Fruit fly (Drosophila melanogaster): ENCODE measurements around the gene beta-PheRS.
A peak's percentile ranks its signal among the peaks of the same experiment; 100 is the strongest.

beta-PheRS gene

dm6 chr3R:24221334-24222302 is 30.9 kb downstream of the beta-PheRS start, which contains the start of gene twin (continued):
- TF ChIP-seq da (GFP tag; optimal IDR thresholded peaks at IDR 0.05) = peak; percentile 2
- peak; percentile 56; the same call in 2 of the 3 replicates for TF ChIP-seq CG34422 (GFP tag; IDR thresholded peaks at IDR 0.05)
- TF ChIP-seq Rfx (GFP tag; IDR thresholded peaks at IDR 0.05) = peak; percentile 82
- TF ChIP-seq Hey (tag; optimal IDR thresholded peaks at IDR 0.05) = no peak
- TF ChIP-seq zen (tag; optimal IDR thresholded peaks at IDR 0.05) = peak; percentile 65
- peak; percentile 22 for TF ChIP-seq dm (GFP tag; optimal IDR thresholded peaks at IDR 0.05)
- TF ChIP-seq Usf (GFP tag; optimal IDR thresholded peaks at IDR 0.05) = no peak
- peak; percentile 58 for TF ChIP-seq Camta (GFP tag; optimal IDR thresholded peaks at IDR 0.05)
- TF ChIP-seq psq (GFP tag; optimal IDR thresholded peaks at IDR 0.05) = peak; percentile 99
- TF ChIP-seq pfk (GFP tag; optimal IDR thresholded peaks at IDR 0.05) = no peak
- no peak for TF ChIP-seq hb (GFP tag; IDR thresholded peaks at IDR 0.05; ENCODE audit: partially characterized antibody)
- no peak for TF ChIP-seq tap (tag; optimal IDR thresholded peaks at IDR 0.05)
- TF ChIP-seq sima (GFP tag; optimal IDR thresholded peaks at IDR 0.05) = no peak
- no peak for TF ChIP-seq Mrtf (GFP tag; IDR thresholded peaks at IDR 0.05)
- TF ChIP-seq GATAe (GFP tag; conservative IDR thresholded peaks at IDR 0.05) = no peak
- TF ChIP-seq Doc3 (GFP tag; IDR thresholded peaks at IDR 0.05; ENCODE audit: partially characterized antibody) = peak; percentile 63
- TF ChIP-seq Sox100B (GFP tag; optimal IDR thresholded peaks at IDR 0.05) = no peak
- TF ChIP-seq CG2875 (GFP tag; optimal IDR thresholded peaks at IDR 0.05) = no peak
- peak; percentile 52 for TF ChIP-seq Ptx1 (GFP tag; IDR thresholded peaks at IDR 0.05)
- no peak for TF ChIP-seq tll (GFP tag; optimal IDR thresholded peaks at IDR 0.05)
- peak; percentile 100 for TF ChIP-seq CG10431 (GFP tag; optimal IDR thresholded peaks at IDR 0.05)
- peak; percentile 46 for TF ChIP-seq CG9437 (GFP tag; optimal IDR thresholded peaks at IDR 0.05)
- no peak for TF ChIP-seq CG4730 (GFP tag; IDR thresholded peaks at IDR 0.05)
- TF ChIP-seq CG15011 (GFP tag; optimal IDR thresholded peaks at IDR 0.05) = no peak
- TF ChIP-seq seq (GFP tag; IDR thresholded peaks at IDR 0.05) = no peak
- TF ChIP-seq CG15601 (tag; optimal IDR thresholded peaks at IDR 0.05) = peak; percentile 46
- TF ChIP-seq mirr (GFP tag; optimal IDR thresholded peaks at IDR 0.05) = no peak
- TF ChIP-seq CG5953 (GFP tag; IDR thresholded peaks at IDR 0.05) = no peak
- no peak for TF ChIP-seq CG8388 (GFP tag; optimal IDR thresholded peaks at IDR 0.05)
- TF ChIP-seq CG11696 (GFP tag; IDR thresholded peaks at IDR 0.05) = no peak
- peak; percentile 47 for TF ChIP-seq Fer2 (tag; optimal IDR thresholded peaks at IDR 0.05)
- TF ChIP-seq lola (GFP tag; optimal IDR thresholded peaks at IDR 0.05) = peak in 1 of 3 experiments; percentile 52
- no peak for TF ChIP-seq dan (GFP tag; IDR thresholded peaks at IDR 0.05)
- TF ChIP-seq Atf6 (GFP tag; IDR thresholded peaks at IDR 0.05) = peak; percentile 59; the same call in 1 of the 2 replicates
- peak; percentile 60 for TF ChIP-seq Myb (GFP tag; optimal IDR thresholded peaks at IDR 0.05)
- TF ChIP-seq CG15514 (GFP tag; optimal IDR thresholded peaks at IDR 0.05) = peak; percentile 67
- peak; percentile 4 for TF ChIP-seq CG3838 (GFP tag; optimal IDR thresholded peaks at IDR 0.05)
- peak; percentile 29; the same call in 1 of the 2 replicates for TF ChIP-seq wdn (GFP tag; IDR thresholded peaks at IDR 0.05)
- TF ChIP-seq aop (GFP tag; IDR thresholded peaks at IDR 0.05) = no peak
- peak; percentile 61; the same call in 1 of the 4 replicates for TF ChIP-seq Gug (GFP tag; IDR thresholded peaks at IDR 0.05)
- no peak for TF ChIP-seq CG12299 (tag; optimal IDR thresholded peaks at IDR 0.05)
- peak; percentile 37 for TF ChIP-seq CG33557 (GFP tag; optimal IDR thresholded peaks at IDR 0.05)
- TF ChIP-seq amos (GFP tag; IDR thresholded peaks at IDR 0.05; ENCODE audit: partially characterized antibody) = peak; percentile 65
- peak; percentile 18 for TF ChIP-seq CG7556 (GFP tag; optimal IDR thresholded peaks at IDR 0.05)
- no peak for TF ChIP-seq fd102C (GFP tag; optimal IDR thresholded peaks at IDR 0.05)
- TF ChIP-seq C15 (GFP tag; IDR thresholded peaks at IDR 0.05) = no peak
- TF ChIP-seq Dip2 (GFP tag; IDR thresholded peaks at IDR 0.05) = no peak
- TF ChIP-seq CG17912 (GFP tag; optimal IDR thresholded peaks at IDR 0.05) = no peak

Data from whole organism, embryonic.